Fruit fly (Drosophila melanogaster): ENCODE results near the gene CG9356.

Gene CG9356

dm6 chr3R:9428988-9429387 lies 24.9 kb upstream of the CG9356 start (continued):
- TF ChIP-seq gfzf (GFP tag; optimal IDR thresholded peaks at IDR 0.05): no peak
- TF ChIP-seq H15 (GFP tag; IDR thresholded peaks at IDR 0.05): no peak
- TF ChIP-seq CG11085 (GFP tag; IDR thresholded peaks at IDR 0.05): no peak
- TF ChIP-seq CG7928 (GFP tag; optimal IDR thresholded peaks at IDR 0.05): no peak
- peak; percentile 45; the same call in 1 of the 3 replicates for TF ChIP-seq zfh1 (GFP tag; IDR thresholded peaks at IDR 0.05)
- no peak for TF ChIP-seq YL-1 (GFP tag; optimal IDR thresholded peaks at IDR 0.05)
- TF ChIP-seq NC2α (GFP tag; optimal IDR thresholded peaks at IDR 0.05): no peak
- no peak for TF ChIP-seq p53 (GFP tag; optimal IDR thresholded peaks at IDR 0.05)
- no peak for TF ChIP-seq zen2 (GFP tag; IDR thresholded peaks at IDR 0.05; ENCODE audit: partially characterized antibody)
- no peak for TF ChIP-seq gcm2 (GFP tag; optimal IDR thresholded peaks at IDR 0.05)
- no peak for TF ChIP-seq CG14860 (GFP tag; IDR thresholded peaks at IDR 0.05; ENCODE audit: partially characterized antibody)
- no peak for TF ChIP-seq CG7963 (GFP tag; IDR thresholded peaks at IDR 0.05; ENCODE audit: partially characterized antibody)
- TF ChIP-seq tll (GFP tag; optimal IDR thresholded peaks at IDR 0.05): no peak
- TF ChIP-seq CG10654 (GFP tag; optimal IDR thresholded peaks at IDR 0.05): peak; percentile 33
- TF ChIP-seq lola (GFP tag; optimal IDR thresholded peaks at IDR 0.05): peak in 1 of 3 experiments; percentile 22
- no peak for TF ChIP-seq Lim3 (GFP tag; IDR thresholded peaks at IDR 0.05)
- peak; percentile 92 for TF ChIP-seq lab (GFP tag; optimal IDR thresholded peaks at IDR 0.05)
- no peak for TF ChIP-seq CG12236 (GFP tag; optimal IDR thresholded peaks at IDR 0.05)
- TF ChIP-seq CG1647 (GFP tag; optimal IDR thresholded peaks at IDR 0.05): no peak
- peak; percentile 23 for TF ChIP-seq CG6254 (GFP tag; optimal IDR thresholded peaks at IDR 0.05)
- 0 out of 2 replicates have a peak, but pooled peaks have one; percentile 37 for TF ChIP-seq esg (GFP tag; conservative IDR thresholded peaks at IDR 0.05)
- peak; percentile 71 for TF ChIP-seq dmrt99B (tag; optimal IDR thresholded peaks at IDR 0.05)
- TF ChIP-seq CG10979 (tag; optimal IDR thresholded peaks at IDR 0.05): peak; percentile 42
- TF ChIP-seq CG11247 (GFP tag; IDR thresholded peaks at IDR 0.05): peak; percentile 42; the same call in 1 of the 2 replicates
- TF ChIP-seq CG15514 (GFP tag; optimal IDR thresholded peaks at IDR 0.05): peak; percentile 81
- TF ChIP-seq pnt (GFP tag; optimal IDR thresholded peaks at IDR 0.05): no peak
- peak; percentile 20 for TF ChIP-seq CG2202 (tag; optimal IDR thresholded peaks at IDR 0.05)
- TF ChIP-seq tna (GFP tag; IDR thresholded peaks at IDR 0.05; ENCODE audit: partially characterized antibody): no peak
- TF ChIP-seq CG15073 (GFP tag; optimal IDR thresholded peaks at IDR 0.05): no peak
- TF ChIP-seq hkb (optimal IDR thresholded peaks at IDR 0.05): no peak
- peak; percentile 70; the same call in 1 of the 2 replicates for TF ChIP-seq hkb (GFP tag; IDR thresholded peaks at IDR 0.05)
- peak; percentile 64 for TF ChIP-seq CG6683 (GFP tag; optimal IDR thresholded peaks at IDR 0.05)
- no peak for TF ChIP-seq CG7271 (tag; optimal IDR thresholded peaks at IDR 0.05)
- no peak for TF ChIP-seq Sin3A (optimal IDR thresholded peaks at IDR 0.05)
- no peak for TF ChIP-seq br (optimal IDR thresholded peaks at IDR 0.05)
- TF ChIP-seq CG1024 (GFP tag; IDR thresholded peaks at IDR 0.05): peak; percentile 2; the same call in 1 of the 2 replicates
- TF ChIP-seq Myb (GFP tag; optimal IDR thresholded peaks at IDR 0.05): peak; percentile 51
- TF ChIP-seq Bgb (GFP tag; IDR thresholded peaks at IDR 0.05; ENCODE audit: partially characterized antibody): no peak
- TF ChIP-seq CG13287 (GFP tag; IDR thresholded peaks at IDR 0.05; ENCODE audit: partially characterized antibody): no peak
- TF ChIP-seq CG9215 (GFP tag; IDR thresholded peaks at IDR 0.05): no peak; the same call in 1 of the 2 replicates
- TF ChIP-seq Spps (tag; optimal IDR thresholded peaks at IDR 0.05): no peak
- no peak for TF ChIP-seq Oli (tag; optimal IDR thresholded peaks at IDR 0.05)
- peak; percentile 62 for TF ChIP-seq vvl (GFP tag; IDR thresholded peaks at IDR 0.05)
- no peak for TF ChIP-seq sr (GFP tag; IDR thresholded peaks at IDR 0.05)
- TF ChIP-seq Meics (GFP tag; optimal IDR thresholded peaks at IDR 0.05): peak; percentile 85
- TF ChIP-seq Ets97D (GFP tag; optimal IDR thresholded peaks at IDR 0.05): no peak
- TF ChIP-seq NfI (GFP tag; optimal IDR thresholded peaks at IDR 0.05): peak; percentile 70
- TF ChIP-seq caup (GFP tag; optimal IDR thresholded peaks at IDR 0.05; ENCODE audit: severe bottlenecking): peak; percentile 79
- peak; percentile 5 for TF ChIP-seq disco-r (GFP tag; optimal IDR thresholded peaks at IDR 0.05)
- no peak for TF ChIP-seq Dref (GFP tag; IDR thresholded peaks at IDR 0.05)
- peak; percentile 51 for TF ChIP-seq pros (GFP tag; optimal IDR thresholded peaks at IDR 0.05)

Measured in whole organism, embryonic.